Fruit fly (Drosophila melanogaster): ENCODE measurements around the gene CG45075.
A peak's percentile ranks its signal among the peaks of the same experiment; 100 is the strongest.

The CG45075 gene

DNA sequence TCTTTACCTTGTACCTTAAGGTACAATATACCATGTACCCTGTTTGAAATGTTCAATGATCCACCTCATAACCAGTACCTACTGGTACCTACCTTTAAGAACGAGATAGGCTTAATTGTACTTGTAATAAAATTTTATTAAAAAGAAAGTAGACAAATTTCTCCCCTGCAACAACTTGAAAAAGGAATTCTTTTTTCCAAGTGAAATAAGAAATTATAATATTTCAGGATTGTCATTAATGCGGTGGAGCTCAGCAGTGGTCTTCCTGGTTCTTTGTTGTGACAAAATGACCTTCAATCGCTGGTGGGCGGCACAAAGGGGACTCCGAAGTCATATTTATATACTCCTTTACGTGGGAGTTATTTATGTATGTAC is 8.0 kb downstream of the CG45075 start:
- peak; percentile 54 for TF ChIP-seq Sox14 (GFP tag; optimal IDR thresholded peaks at IDR 0.05)
- no peak for TF ChIP-seq Eip75B (GFP tag; optimal IDR thresholded peaks at IDR 0.05)
- no peak for TF ChIP-seq CG11294 (GFP tag; IDR thresholded peaks at IDR 0.05)
- TF ChIP-seq Met (GFP tag; optimal IDR thresholded peaks at IDR 0.05): peak; percentile 33
- TF ChIP-seq CG9139 (GFP tag; optimal IDR thresholded peaks at IDR 0.05): no peak
- TF ChIP-seq Hr4 (GFP tag; optimal IDR thresholded peaks at IDR 0.05): no peak
- TF ChIP-seq CG6163 (GFP tag; IDR thresholded peaks at IDR 0.05): no peak
- TF ChIP-seq CG32006 (GFP tag; optimal IDR thresholded peaks at IDR 0.05): no peak
- peak; percentile 63 for TF ChIP-seq Eip78C (GFP tag)
- no peak for TF ChIP-seq CG10631 (GFP tag; optimal IDR thresholded peaks at IDR 0.05)
- TF ChIP-seq CG31627 (GFP tag; optimal IDR thresholded peaks at IDR 0.05): no peak

- TF ChIP-seq esn (GFP tag; optimal IDR thresholded peaks at IDR 0.05) (peak; percentile 45), net (GFP tag; optimal IDR thresholded peaks at IDR 0.05) (peak; percentile 41), pdm3 (GFP tag; optimal IDR thresholded peaks at IDR 0.05) (no peak), ss (GFP tag; optimal IDR thresholded peaks at IDR 0.05) (peak; percentile 59 to 74), CG32006 (GFP tag; optimal IDR thresholded peaks at IDR 0.05) (peak; percentile 11), Hr4 (GFP tag; optimal IDR thresholded peaks at IDR 0.05) (no peak), topi (GFP tag; optimal IDR thresholded peaks at IDR 0.05) (peak; percentile 34), salr (GFP tag; optimal IDR thresholded peaks at IDR 0.05) (peak in 1 of 2 experiments; percentile 15), achi (GFP tag; optimal IDR thresholded peaks at IDR 0.05) (peak; percentile 15), CG10631 (GFP tag; optimal IDR thresholded peaks at IDR 0.05) (no peak), CG6163 (GFP tag; IDR thresholded peaks at IDR 0.05) (peak; percentile 83; the same call in 2 of the 3 replicates), CG4318 (GFP tag; optimal IDR thresholded peaks at IDR 0.05) (no peak), dsx (GFP tag; optimal IDR thresholded peaks at IDR 0.05; ENCODE audit: poor library complexity, severe bottlenecking) (peak; percentile 58), Ets96B (tag; optimal IDR thresholded peaks at IDR 0.05) (no peak), CG1621 (tag; optimal IDR thresholded peaks at IDR 0.05) (peak; percentile 24), CG3919 (GFP tag; optimal IDR thresholded peaks at IDR 0.05) (peak; percentile 57), CG8319 (GFP tag; optimal IDR thresholded peaks at IDR 0.05) (no peak), CG3032 (tag; optimal IDR thresholded peaks at IDR 0.05) (no peak), Gug (GFP tag; IDR thresholded peaks at IDR 0.05) (no peak), CG6854 (GFP tag; optimal IDR thresholded peaks at IDR 0.05) (peak; percentile 68), CG11294 (GFP tag; IDR thresholded peaks at IDR 0.05) (no peak), fd59A (GFP tag; optimal IDR thresholded peaks at IDR 0.05) (no peak), CG6808 (GFP tag; optimal IDR thresholded peaks at IDR 0.05) (peak; percentile 66), CG10669 (GFP tag; optimal IDR thresholded peaks at IDR 0.05) (no peak), dac (GFP tag; optimal IDR thresholded peaks at IDR 0.05) (peak; percentile 21), fkh (GFP tag; optimal IDR thresholded peaks at IDR 0.05) (peak; percentile 65), CG31627 (GFP tag; optimal IDR thresholded peaks at IDR 0.05) (no peak), lz (GFP tag; optimal IDR thresholded peaks at IDR 0.05) (peak; percentile 13), Blimp-1 (GFP tag; optimal IDR thresholded peaks at IDR 0.05) (peak; percentile 88), Sox102F (GFP tag; optimal IDR thresholded peaks at IDR 0.05) (peak; percentile 47), CG9139 (GFP tag; optimal IDR thresholded peaks at IDR 0.05) (peak; percentile 51), CG6792 (GFP tag; optimal IDR thresholded peaks at IDR 0.05) (no peak), CG16779 (tag; optimal IDR thresholded peaks at IDR 0.05) (no peak), spab (GFP tag; optimal IDR thresholded peaks at IDR 0.05) (no peak), Eip78C (GFP tag) (peak; percentile 86), CG7368 (GFP tag; optimal IDR thresholded peaks at IDR 0.05) (peak; percentile 17), Hr39 (GFP tag; optimal IDR thresholded peaks at IDR 0.05) (no peak), Eip93F (GFP tag; optimal IDR thresholded peaks at IDR 0.05) (no peak), Met (GFP tag; optimal IDR thresholded peaks at IDR 0.05) (peak; percentile 17), Smox (GFP tag; optimal IDR thresholded peaks at IDR 0.05) (no peak), eg (GFP tag; IDR thresholded peaks at IDR 0.05) (peak; percentile 54), CG11762 (GFP tag; optimal IDR thresholded peaks at IDR 0.05; ENCODE audit: insufficient read depth) (peak; percentile 12), CG8119 (GFP tag; IDR thresholded peaks at IDR 0.05) (peak; percentile 39; the same call in 1 of the 3 replicates), Ets21C (GFP tag; optimal IDR thresholded peaks at IDR 0.05) (no peak), vri (GFP tag; optimal IDR thresholded peaks at IDR 0.05) (no peak), CG11902 (GFP tag; optimal IDR thresholded peaks at IDR 0.05) (no peak)
Observed at dm6 chr2L:6100202-6100689, 9.0 kb downstream of the CG45075 start, which contains the start of gene stai. TSS of gene stai (plus strand) at chr2L:6100377.

Data from whole organism, prepupa.